Worm (Caenorhabditis elegans) whole organism, late embryonic: ENCODE data around the gene C25G6.1.

ENCODE experiments used
- C08G9.2 ChIP-seq: sonication (generic microtip); optimal IDR thresholded peaks from 2 replicates; lab custom pipeline; 2016; ENCODE audit warnings: mild to moderate bottlenecking, missing genetic modification characterization, moderate library complexity, missing compliant biosample characterization
- ama-1 ChIP-seq: fragments of 150-350 bp; optimal IDR thresholded peaks from 2 replicates; lab custom pipeline; 2014
- ceh-31 ChIP-seq: sonication (generic microtip); optimal IDR thresholded peaks from 2 replicates; lab custom pipeline; 2016; ENCODE audit warnings: missing genetic modification characterization, missing compliant biosample characterization
- ceh-6 ChIP-seq: fragments of 200-800 bp; sonication (Bioruptor generic); optimal IDR thresholded peaks from 2 replicates; lab custom pipeline; 2018; ENCODE audit warnings: mild to moderate bottlenecking, missing genetic modification characterization, missing compliant biosample characterization
- fkh-10 ChIP-seq: fragments of 150-350 bp; optimal IDR thresholded peaks from 2 replicates; lab custom pipeline; 2014; ENCODE audit warnings: missing biosample characterization, missing genetic modification reagents, missing genetic modification characterization
- hlh-30 ChIP-seq: sonication (generic microtip); optimal IDR thresholded peaks from 2 replicates; lab custom pipeline; 2017; ENCODE audit warnings: antibody characterized with exemption, missing genetic modification characterization, missing compliant biosample characterization; ENCODE audit not compliant: insufficient read depth
- mec-3 ChIP-seq: sonication (generic microtip); optimal IDR thresholded peaks from 2 replicates; lab custom pipeline; 2016; ENCODE audit warnings: borderline replicate concordance, missing genetic modification characterization, missing compliant biosample characterization
- pha-2 ChIP-seq: sonication (generic microtip); optimal IDR thresholded peaks from 2 replicates; lab custom pipeline; 2017; ENCODE audit warnings: mild to moderate bottlenecking, missing genetic modification characterization, missing compliant biosample characterization
- pha-4 ChIP-seq: fragments of 150-350 bp; optimal IDR thresholded peaks from 2 replicates; lab custom pipeline; 2018; ENCODE audit warnings: missing biosample characterization, missing genetic modification reagents, missing genetic modification characterization
- pros-1 ChIP-seq: fragments of 150-350 bp; optimal IDR thresholded peaks from 2 replicates; lab custom pipeline; 2014; ENCODE audit warnings: missing biosample characterization, missing genetic modification reagents, missing genetic modification characterization
- rnt-1 ChIP-seq: sonication (generic microtip); optimal IDR thresholded peaks from 2 replicates; lab custom pipeline; 2016; ENCODE audit warnings: missing genetic modification characterization, missing compliant biosample characterization
- unc-3 ChIP-seq, 2 experiments: fragments of 200-800 bp in 1 of 2; sonication (Bioruptor generic) in 1 of 2; sonication (generic microtip) in 1 of 2; conservative IDR thresholded peaks in 1 of 2; optimal IDR thresholded peaks in 1 of 2; 2 replicates each; pipeline versions ENCODE4 v1.3.6 to Lab custom; 2016 to 2022; ENCODE audit warnings: missing compliant biosample characterization in 2 of 2, missing genetic modification characterization in 2 of 2, missing genetic modification reagents in 1 of 2
- unc-55 ChIP-seq: sonication (generic microtip); optimal IDR thresholded peaks from 2 replicates; lab custom pipeline; 2017; ENCODE audit warnings: missing biosample characterization, missing genetic modification reagents, missing genetic modification characterization

DNA sequence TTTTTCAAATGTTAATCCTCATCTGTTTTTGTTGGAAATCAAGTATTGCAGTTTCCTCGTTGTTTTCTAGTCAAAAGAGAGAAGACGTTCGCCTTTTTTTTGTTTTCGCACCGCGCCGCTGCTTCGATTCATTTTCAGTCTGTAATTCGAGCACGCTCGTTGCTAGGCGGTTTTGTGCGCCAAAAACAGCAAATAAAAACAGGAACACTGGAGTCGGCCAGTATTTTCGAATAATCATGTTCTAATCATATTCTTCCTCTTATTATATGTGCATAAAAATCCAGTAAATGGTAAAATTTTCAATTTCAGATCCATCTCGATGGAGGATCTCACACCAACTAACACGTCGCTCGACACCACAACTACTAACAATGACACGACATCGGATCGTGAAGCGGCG is 50.3 kb downstream of the C25G6.1 start, which contains the start of gene pdk-1:
- TF ChIP-seq unc-55 (GFP tag; lab: Kevin White, UChicago) (no peak), C08G9.2 (tag; lab: Kevin White, UChicago) (no peak), fkh-10 (no peak), pros-1 (tag; lab: Kevin White, UChicago) (no peak), ama-1 (lab: Kevin White, UChicago) (no peak), ceh-31 (tag; lab: Kevin White, UChicago) (no peak), unc-3 (GFP tag; conservative IDR thresholded peaks at IDR 0.05; lab: Robert Waterston, UW) (no peak), unc-3 (tag; optimal IDR thresholded peaks at IDR 0.05; lab: Kevin White, UChicago) (no peak), pha-4 (no peak), ceh-6 (no peak), pha-2 (tag; lab: Kevin White, UChicago) (no peak), rnt-1 (tag; lab: Kevin White, UChicago) (no peak), hlh-30 (no peak), mec-3 (no peak)
